Fruit fly (Drosophila melanogaster) whole organism, adult: Measurements from ENCODE around the gene Pep.

Experiments used
- CG11617 ChIP-seq: fragments of 200-800 bp; sonication (Bioruptor generic); optimal IDR thresholded peaks from 2 replicates; lab custom pipeline; 2017; ENCODE audit warnings: mild to moderate bottlenecking, missing biosample characterization, missing genetic modification reagents, missing genetic modification characterization
- CG12768 ChIP-seq: fragments of 200-800 bp; sonication (Bioruptor generic); optimal IDR thresholded peaks from 2 replicates; lab custom pipeline; 2017; ENCODE audit warnings: missing biosample characterization, missing genetic modification characterization, mild to moderate bottlenecking, moderate library complexity, missing genetic modification reagents
- CG14711 ChIP-seq: fragments of 200-800 bp; sonication (Bioruptor generic); optimal IDR thresholded peaks from 2 replicates; lab custom pipeline; 2018; ENCODE audit warnings: missing biosample characterization, mild to moderate bottlenecking, missing genetic modification characterization, moderate library complexity
- CG1620 ChIP-seq: fragments of 200-800 bp; sonication (Bioruptor generic); optimal IDR thresholded peaks from 2 replicates; lab custom pipeline; 2016; ENCODE audit warnings: missing biosample characterization, missing genetic modification characterization
- CG33017 ChIP-seq: fragments of 200-800 bp; sonication (Bioruptor generic); optimal IDR thresholded peaks from 2 replicates; lab custom pipeline; 2018; ENCODE audit warnings: missing biosample characterization, mild to moderate bottlenecking, missing genetic modification characterization, moderate library complexity
- CG5204 ChIP-seq: fragments of 200-800 bp; sonication (Bioruptor generic); optimal IDR thresholded peaks from 2 replicates; lab custom pipeline; 2016; ENCODE audit warnings: missing biosample characterization, missing genetic modification characterization
- CG7045 ChIP-seq: fragments of 200-800 bp; sonication (Bioruptor generic); optimal IDR thresholded peaks from 2 replicates; lab custom pipeline; 2017; ENCODE audit warnings: missing biosample characterization, mild to moderate bottlenecking, missing genetic modification characterization
- CG7101 ChIP-seq: fragments of 200-800 bp; sonication (Bioruptor generic); optimal IDR thresholded peaks from 2 replicates; lab custom pipeline; 2018; ENCODE audit warnings: missing biosample characterization, mild to moderate bottlenecking, missing genetic modification characterization, moderate library complexity
- Clk ChIP-seq: fragments of 200-800 bp; sonication (Bioruptor generic); optimal IDR thresholded peaks from 2 replicates; lab custom pipeline; 2017; ENCODE audit warnings: missing biosample characterization, missing genetic modification characterization
- Crg-1 ChIP-seq: fragments of 200-800 bp; sonication (Bioruptor generic); optimal IDR thresholded peaks from 2 replicates; lab custom pipeline; 2016; ENCODE audit warnings: missing biosample characterization, missing genetic modification characterization
- Hr96 ChIP-seq: fragments of 200-800 bp; sonication (Bioruptor generic); optimal IDR thresholded peaks from 2 replicates; lab custom pipeline; 2016; ENCODE audit warnings: missing biosample characterization, missing genetic modification characterization
- Mnt ChIP-seq: fragments of 200-800 bp; sonication (Bioruptor generic); optimal IDR thresholded peaks from 2 replicates; lab custom pipeline; 2016; ENCODE audit warnings: missing biosample characterization, mild to moderate bottlenecking, missing genetic modification characterization
- bab1 ChIP-seq: fragments of 200-800 bp; sonication (Bioruptor generic); optimal IDR thresholded peaks from 3 replicates; lab custom pipeline; 2019; ENCODE audit warnings: missing biosample characterization, mild to moderate bottlenecking, missing genetic modification characterization, moderate library complexity
- cic ChIP-seq: fragments of 200-800 bp; sonication (Bioruptor generic); optimal IDR thresholded peaks from 2 replicates; lab custom pipeline; 2017; ENCODE audit warnings: missing biosample characterization, mild to moderate bottlenecking, missing genetic modification characterization, moderate library complexity
- cnc ChIP-seq, 2 experiments: fragments of >200 bp; optimal IDR thresholded peaks; 2 replicates each; lab custom pipeline; 2017
- kay ChIP-seq: fragments of 200-800 bp; sonication (Bioruptor generic); peaks from one replicate; lab custom pipeline; 2016; ENCODE audit warnings: missing biosample characterization, missing genetic modification characterization, borderline replicate concordance
- ovo ChIP-seq: fragments of 200-800 bp; sonication (Bioruptor generic); optimal IDR thresholded peaks from 2 replicates; lab custom pipeline; 2016; ENCODE audit warnings: missing biosample characterization, missing genetic modification characterization
- pad ChIP-seq: fragments of 200-800 bp; sonication (Bioruptor generic); optimal IDR thresholded peaks from 3 replicates; lab custom pipeline; 2017; ENCODE audit warnings: missing biosample characterization, missing genetic modification characterization, mild to moderate bottlenecking, moderate library complexity, missing genetic modification reagents
- tj ChIP-seq: fragments of 200-800 bp; sonication (Bioruptor generic); optimal IDR thresholded peaks from 3 replicates; lab custom pipeline; 2017; ENCODE audit warnings: missing biosample characterization, mild to moderate bottlenecking, missing genetic modification characterization, moderate library complexity
- toe ChIP-seq: fragments of 200-800 bp; sonication (Bioruptor generic); optimal IDR thresholded peaks from 2 replicates; lab custom pipeline; 2016; ENCODE audit warnings: missing biosample characterization, missing genetic modification characterization

Pep gene

DNA sequence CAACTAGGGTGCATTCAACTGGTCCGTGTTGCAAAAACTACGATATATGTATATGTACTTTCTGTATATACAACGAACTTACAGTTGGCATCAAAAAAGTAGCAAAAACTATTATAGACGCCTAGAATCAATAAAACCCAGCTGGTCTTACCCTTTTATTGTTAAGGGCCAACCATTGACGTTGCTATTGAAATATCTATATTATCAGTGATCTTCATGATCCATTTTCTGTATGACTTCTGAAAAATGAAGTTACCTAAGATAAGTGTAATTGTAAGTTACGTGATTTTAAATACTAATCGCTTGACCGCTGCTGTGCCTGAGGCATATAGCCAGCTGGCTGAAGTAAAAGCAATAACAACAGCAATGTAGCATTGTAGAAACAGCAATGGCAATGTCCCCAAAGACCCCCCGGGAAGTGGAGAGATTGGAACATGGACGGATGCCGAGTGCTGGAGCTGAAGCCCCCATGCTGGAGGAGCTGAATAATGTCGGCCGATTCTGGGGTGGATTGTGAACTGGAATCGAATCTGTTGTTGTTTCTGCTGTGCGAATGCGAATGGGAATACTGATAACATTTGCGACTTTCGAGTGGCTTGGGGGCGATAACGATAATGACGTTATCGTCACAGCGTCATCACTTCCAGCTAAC lies 13.0 kb upstream of the Pep start:
- TF ChIP-seq CG12768 (GFP tag; lab: Kevin White, UChicago) (peak; percentile 50), toe (GFP tag; lab: Kevin White, UChicago) (peak; percentile 17), pad (no peak), Hr96 (no peak), ovo (GFP tag; lab: Kevin White, UChicago) (no peak), CG7045 (GFP tag; lab: Kevin White, UChicago) (peak; percentile 80), cic (GFP tag; lab: Kevin White, UChicago) (peak; percentile 19), CG7101 (tag; lab: Kevin White, UChicago) (peak; percentile 55), bab1 (peak; percentile 4), CG5204 (GFP tag; lab: Kevin White, UChicago) (peak; percentile 58), kay (no peak), CG14711 (tag; lab: Kevin White, UChicago) (peak; percentile 37), cnc (optimal IDR thresholded peaks at IDR 0.05; lab: Kevin White, UChicago) (no peak), Clk (GFP tag; lab: Kevin White, UChicago) (no peak), CG11617 (peak; percentile 44), Mnt (GFP tag; lab: Kevin White, UChicago) (peak; percentile 14), tj (GFP tag; lab: Kevin White, UChicago) (peak; percentile 39), CG1620 (GFP tag; lab: Kevin White, UChicago) (no peak), Crg-1 (GFP tag; lab: Kevin White, UChicago) (peak; percentile 32), CG33017 (tag; lab: Kevin White, UChicago) (peak; percentile 75)

DNA sequence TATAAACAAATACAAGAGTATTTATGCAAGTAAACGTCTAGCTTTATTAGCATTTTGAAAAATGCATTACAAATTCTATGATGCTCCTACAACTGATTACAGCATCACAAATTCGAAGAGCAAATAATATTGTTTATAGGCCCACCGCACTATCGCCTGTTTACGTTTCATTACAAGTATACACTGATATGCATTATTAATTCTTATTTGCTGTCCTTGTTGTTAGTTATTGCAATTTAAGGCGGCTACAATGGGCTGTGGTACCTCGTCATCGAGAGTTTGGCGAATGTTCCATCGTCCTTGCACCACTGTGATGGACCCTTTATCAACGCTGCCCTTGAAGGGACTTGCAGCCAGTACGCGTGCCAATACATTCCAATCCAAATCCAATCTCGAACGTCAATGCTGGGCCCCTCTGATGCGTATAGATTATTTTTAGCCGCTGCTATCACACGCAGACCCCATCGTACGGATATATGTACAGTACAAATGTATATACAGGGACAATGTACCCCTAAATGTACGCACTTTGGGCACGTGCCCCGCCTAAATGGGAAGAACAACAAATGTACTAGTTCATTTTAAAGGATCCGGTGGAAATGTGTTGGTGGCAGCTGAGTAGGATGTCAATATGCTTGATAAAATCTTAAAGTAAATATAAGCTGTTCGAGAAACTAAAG lies 12.0 kb upstream of the Pep start:
- peak; percentile 14 for TF ChIP-seq CG12768 (GFP tag; lab: Kevin White, UChicago)
- no peak for TF ChIP-seq Hr96
- TF ChIP-seq CG11617, result no peak
- peak; percentile 20 for TF ChIP-seq kay

DNA sequence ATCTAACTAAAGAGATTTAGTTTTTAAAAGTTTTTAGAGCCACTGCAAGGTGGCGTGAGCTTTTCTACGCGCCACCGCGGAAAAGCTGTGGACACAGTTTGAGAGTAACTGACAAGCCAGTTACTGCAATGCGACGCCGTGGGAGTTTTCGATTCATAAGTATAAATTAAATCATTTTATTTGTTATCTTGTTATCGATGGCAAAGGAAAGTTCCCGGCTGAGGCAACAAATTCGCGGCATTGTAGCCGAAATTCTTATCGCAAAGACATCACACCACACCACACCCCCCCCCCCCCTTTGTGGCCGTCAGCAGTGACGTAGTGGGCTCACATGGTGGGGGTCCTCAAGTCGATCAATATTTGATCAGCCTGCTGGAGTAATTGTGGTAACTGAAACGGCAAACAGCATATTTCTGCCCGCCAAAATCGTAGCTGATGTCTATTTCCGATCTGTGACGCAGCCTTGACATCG lies 11.0 kb upstream of the Pep start:
- TF ChIP-seq ovo (GFP tag; lab: Kevin White, UChicago) (peak; percentile 52), Hr96 (no peak), tj (GFP tag; lab: Kevin White, UChicago) (no peak), kay (peak; percentile 64), Mnt (GFP tag; lab: Kevin White, UChicago) (no peak), Crg-1 (GFP tag; lab: Kevin White, UChicago) (peak; percentile 45), CG14711 (tag; lab: Kevin White, UChicago) (no peak), pad (peak; percentile 10), CG7101 (tag; lab: Kevin White, UChicago) (no peak), cnc (optimal IDR thresholded peaks at IDR 0.05; lab: Kevin White, UChicago) (no peak), cic (GFP tag; lab: Kevin White, UChicago) (peak; percentile 43), CG5204 (GFP tag; lab: Kevin White, UChicago) (no peak), toe (GFP tag; lab: Kevin White, UChicago) (peak; percentile 26), CG33017 (tag; lab: Kevin White, UChicago) (no peak), CG12768 (GFP tag; lab: Kevin White, UChicago) (peak; percentile 39), CG11617 (peak; percentile 6), CG7045 (GFP tag; lab: Kevin White, UChicago) (peak; percentile 36), Clk (GFP tag; lab: Kevin White, UChicago) (no peak), CG1620 (GFP tag; lab: Kevin White, UChicago) (no peak), bab1 (no peak)

DNA sequence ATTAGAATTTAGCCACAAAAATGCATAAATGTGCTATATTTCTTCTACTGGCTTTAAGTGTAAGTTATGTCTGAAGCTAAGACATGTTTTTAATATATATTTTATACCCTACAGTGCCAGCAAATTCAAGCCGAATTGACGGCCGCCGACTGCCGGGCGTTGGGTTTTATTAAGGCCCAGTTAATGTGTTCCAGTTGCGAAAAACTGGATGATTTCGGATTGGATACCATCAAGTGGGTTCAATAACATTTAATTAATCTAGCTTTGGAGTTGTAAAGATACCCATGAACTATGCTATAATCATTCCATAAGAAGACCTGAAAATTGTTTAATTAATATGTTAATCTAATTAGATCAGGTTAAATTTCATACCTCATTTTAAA lies 9.8 kb upstream of the Pep start:
- no peak for TF ChIP-seq CG14711 (tag; lab: Kevin White, UChicago)
- no peak for TF ChIP-seq CG7045 (GFP tag; lab: Kevin White, UChicago)
- peak; percentile 91 for TF ChIP-seq kay
- TF ChIP-seq toe (GFP tag; lab: Kevin White, UChicago), result no peak

DNA sequence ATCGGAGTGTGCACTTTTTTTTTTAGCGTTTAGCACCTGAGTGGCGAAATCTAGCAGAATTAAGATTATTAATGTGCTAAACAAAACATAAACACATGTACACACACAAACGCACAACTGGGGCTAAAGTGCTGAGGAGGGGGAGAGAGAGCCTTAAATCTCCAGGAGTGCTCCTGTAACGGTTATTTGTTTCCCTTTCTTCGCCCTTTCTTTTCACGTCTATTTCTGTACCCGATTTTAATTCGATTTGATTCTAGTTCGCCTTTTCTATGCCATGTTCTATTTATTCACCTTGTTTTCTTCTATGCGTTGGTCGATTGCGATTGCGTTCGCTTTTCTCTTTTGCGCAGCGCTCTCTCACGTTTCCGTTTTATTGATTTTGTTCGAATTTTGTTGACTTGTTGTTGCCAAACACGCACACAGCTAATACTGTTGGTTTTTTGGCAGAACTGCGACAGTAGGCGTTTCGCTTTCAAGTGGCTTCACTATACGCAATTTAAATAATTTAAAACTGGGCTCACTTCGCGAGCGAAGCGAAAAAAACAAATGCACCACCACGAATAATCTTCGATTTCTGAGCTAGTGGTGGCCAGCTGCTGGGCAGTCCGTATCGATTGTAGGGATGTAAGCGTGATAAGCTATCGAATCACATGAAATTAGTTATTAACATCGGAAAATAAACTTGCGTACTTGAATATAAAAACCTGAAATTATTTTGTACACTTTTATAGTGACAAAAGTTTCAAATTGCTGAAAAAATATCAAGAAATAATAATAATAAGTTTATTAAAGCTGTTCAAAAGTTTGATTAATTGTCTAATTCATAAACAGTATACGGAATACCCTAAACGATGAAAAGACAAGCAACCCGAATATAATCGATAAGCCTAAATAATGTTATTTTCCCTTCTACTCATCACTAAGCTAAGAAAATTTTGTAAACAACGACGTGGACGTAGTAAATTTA lies 9.1 kb upstream of the Pep start, which contains the start of the genes Krn, Ndfip and CG7484:
Gene Krn (minus strand): TSS at position 580 of the 967 bp plus-strand sequence.
Gene Ndfip (minus strand): TSS at position 580 of the 967 bp plus-strand sequence.
Gene CG7484 (plus strand): TSS at position 917 of the 967 bp plus-strand sequence.
- TF ChIP-seq CG7045 (GFP tag; lab: Kevin White, UChicago), result peak; percentile 89
- TF ChIP-seq CG14711 (tag; lab: Kevin White, UChicago), result peak; percentile 88
- peak; percentile 91 for TF ChIP-seq CG33017 (tag; lab: Kevin White, UChicago)
- TF ChIP-seq bab1, result peak; percentile 95
- peak; percentile 87 for TF ChIP-seq Crg-1 (GFP tag; lab: Kevin White, UChicago)
- TF ChIP-seq toe (GFP tag; lab: Kevin White, UChicago), result peak; percentile 95
- peak; percentile 52 for TF ChIP-seq cic (GFP tag; lab: Kevin White, UChicago)
- TF ChIP-seq Mnt (GFP tag; lab: Kevin White, UChicago), result peak; percentile 67
- peak; percentile 95 for TF ChIP-seq CG7101 (tag; lab: Kevin White, UChicago)
- peak; percentile 91 for TF ChIP-seq Hr96
- TF ChIP-seq kay, result peak; percentile 94
- TF ChIP-seq CG1620 (GFP tag; lab: Kevin White, UChicago), result peak; percentile 93
- TF ChIP-seq CG11617, result peak; percentile 93
- TF ChIP-seq pad, result peak; percentile 93
- peak; percentile 81 for TF ChIP-seq ovo (GFP tag; lab: Kevin White, UChicago)
- TF ChIP-seq tj (GFP tag; lab: Kevin White, UChicago), result peak; percentile 69
- TF ChIP-seq CG5204 (GFP tag; lab: Kevin White, UChicago), result peak; percentile 92
- peak; percentile 89 for TF ChIP-seq Clk (GFP tag; lab: Kevin White, UChicago)
- peak; percentile 92 for TF ChIP-seq CG12768 (GFP tag; lab: Kevin White, UChicago)
- TF ChIP-seq cnc (optimal IDR thresholded peaks at IDR 0.05; lab: Kevin White, UChicago), result no peak
